Worm (Caenorhabditis elegans) whole organism, young adult: ENCODE results near the gene C56E6.7.

Experiments used
- C06A6.2 ChIP-seq: fragments of 200-800 bp; sonication (Bioruptor generic); conservative IDR thresholded peaks from 2 replicates; pipeline ENCODE4 v1.3.6; 2022; ENCODE audit warnings: missing genetic modification characterization, missing compliant biosample characterization
- F10E7.11 ChIP-seq: sonication (generic microtip); optimal IDR thresholded peaks from 2 replicates; lab custom pipeline; 2017; ENCODE audit warnings: mild to moderate bottlenecking, missing genetic modification characterization, moderate library complexity, missing compliant biosample characterization
- F23B12.7 ChIP-seq: sonication (generic microtip); optimal IDR thresholded peaks from 2 replicates; lab custom pipeline; 2017; ENCODE audit warnings: missing genetic modification characterization, mild to moderate bottlenecking, missing compliant biosample characterization, antibody characterized with exemption, moderate library complexity; ENCODE audit not compliant: insufficient read depth
- F49E8.2 ChIP-seq: sonication (generic microtip); optimal IDR thresholded peaks from 3 replicates; lab custom pipeline; 2017; ENCODE audit warnings: missing genetic modification characterization, mild to moderate bottlenecking, missing compliant biosample characterization, antibody characterized with exemption, moderate library complexity; ENCODE audit not compliant: insufficient read depth
- Y79H2A.3 ChIP-seq: fragments of 200-800 bp; sonication (Bioruptor generic); conservative IDR thresholded peaks from 2 replicates; pipeline ENCODE4 v1.3.6; 2022; ENCODE audit warnings: missing genetic modification reagents, missing genetic modification characterization, missing compliant biosample characterization
- akir-1 ChIP-seq: fragments of 200-800 bp; sonication (Bioruptor generic); optimal IDR thresholded peaks from 2 replicates; lab custom pipeline; 2018; ENCODE audit warnings: mild to moderate bottlenecking, missing genetic modification characterization, moderate library complexity, missing compliant biosample characterization
- ama-1 ChIP-seq, 3 experiments: fragments of 150-350 bp in 1 of 3; sonication (generic microtip) in 2 of 3; optimal IDR thresholded peaks; 2 replicates each; lab custom pipeline; 2014 to 2018; ENCODE audit warnings: missing biosample characterization in 2 of 3, missing genetic modification characterization in 2 of 3, missing genetic modification reagents in 2 of 3
- ceh-100 ChIP-seq: fragments of 200-800 bp; sonication (Bioruptor generic); IDR thresholded peaks from 2 replicates; pipeline ENCODE4 v1.3.6; 2022; ENCODE audit warnings: missing genetic modification reagents, missing genetic modification characterization, missing compliant biosample characterization
- ceh-58 ChIP-seq: fragments of 200-800 bp; sonication (Bioruptor generic); IDR thresholded peaks from 2 replicates; pipeline ENCODE4 v1.3.6; 2022; ENCODE audit warnings: missing genetic modification characterization, missing compliant biosample characterization
- ceh-91 ChIP-seq: fragments of 200-800 bp; sonication (Bioruptor generic); IDR thresholded peaks from 2 replicates; pipeline ENCODE4 v1.3.6; 2022; ENCODE audit warnings: missing genetic modification reagents, missing genetic modification characterization, missing compliant biosample characterization
- chd-7 ChIP-seq: sonication (generic microtip); optimal IDR thresholded peaks from 2 replicates; lab custom pipeline; 2016; ENCODE audit warnings: mild to moderate bottlenecking, missing genetic modification characterization, moderate library complexity, missing compliant biosample characterization
- egl-18 ChIP-seq: fragments of 200-800 bp; sonication (Bioruptor generic); IDR thresholded peaks from 2 replicates; pipeline ENCODE4 v1.3.6; 2022; ENCODE audit warnings: missing genetic modification reagents, missing genetic modification characterization, missing compliant biosample characterization
- hmg-20 ChIP-seq: fragments of 200-800 bp; sonication (Bioruptor generic); IDR thresholded peaks from 2 replicates; pipeline ENCODE4 v1.3.6; 2022; ENCODE audit warnings: missing genetic modification reagents, missing genetic modification characterization, missing compliant biosample characterization
- hrde-1 ChIP-seq: sonication (generic microtip); optimal IDR thresholded peaks from 2 replicates; lab custom pipeline; 2016; ENCODE audit warnings: missing genetic modification characterization, mild to moderate bottlenecking, missing compliant biosample characterization, moderate library complexity, missing genotype, missing genetic modification reagents, borderline replicate concordance
- hsf-1 ChIP-seq: fragments of 200-800 bp; sonication (Bioruptor generic); IDR thresholded peaks from 2 replicates; pipeline ENCODE4 v1.3.6; 2022; ENCODE audit warnings: missing genetic modification reagents, missing genetic modification characterization, missing compliant biosample characterization
- let-607 ChIP-seq, 2 experiments: fragments of 200-800 bp in 1 of 2; sonication (Bioruptor generic) in 1 of 2; sonication (generic microtip) in 1 of 2; optimal IDR thresholded peaks; 2 replicates each; lab custom pipeline; 2016 to 2018; ENCODE audit warnings: mild to moderate bottlenecking in 2 of 2, missing compliant biosample characterization in 2 of 2, missing genetic modification characterization in 2 of 2, moderate library complexity in 2 of 2, missing genotype in 1 of 2
- lin-40 ChIP-seq: sonication (generic microtip); optimal IDR thresholded peaks from 2 replicates; lab custom pipeline; 2016; ENCODE audit warnings: missing genetic modification characterization, mild to moderate bottlenecking, missing compliant biosample characterization, missing genotype, missing genetic modification reagents
- lin-54 ChIP-seq: fragments of 200-800 bp; sonication (Bioruptor generic); optimal IDR thresholded peaks from 2 replicates; lab custom pipeline; 2018; ENCODE audit warnings: mild to moderate bottlenecking, missing genetic modification characterization, missing compliant biosample characterization
- lir-1 ChIP-seq: fragments of 200-800 bp; sonication (Bioruptor generic); conservative IDR thresholded peaks from 2 replicates; pipeline ENCODE4 v1.3.6; 2022; ENCODE audit warnings: missing genetic modification reagents, missing genetic modification characterization, missing compliant biosample characterization
- madf-3 ChIP-seq: fragments of 200-800 bp; sonication (Bioruptor generic); IDR thresholded peaks from 2 replicates; pipeline ENCODE4 v1.3.6; 2022; ENCODE audit warnings: missing genetic modification reagents, missing genetic modification characterization, missing compliant biosample characterization
- madf-6 ChIP-seq: fragments of 200-800 bp; sonication (Bioruptor generic); IDR thresholded peaks from 2 replicates; pipeline ENCODE4 v1.3.6; 2022; ENCODE audit warnings: missing genetic modification reagents, missing genetic modification characterization, missing compliant biosample characterization
- madf-8 ChIP-seq: fragments of 200-800 bp; sonication (Bioruptor generic); conservative IDR thresholded peaks from 2 replicates; pipeline ENCODE4 v1.3.6; 2022; ENCODE audit warnings: missing genetic modification reagents, missing genetic modification characterization, missing compliant biosample characterization
- mes-4 ChIP-seq: sonication (generic microtip); optimal IDR thresholded peaks from 2 replicates; lab custom pipeline; 2016; ENCODE audit warnings: missing genotype, missing genetic modification characterization, missing compliant biosample characterization
- mxl-1 ChIP-seq: sonication (generic microtip); optimal IDR thresholded peaks from 2 replicates; lab custom pipeline; 2016; ENCODE audit warnings: missing genetic modification characterization, missing compliant biosample characterization
- nfya-1 ChIP-seq: sonication (generic microtip); optimal IDR thresholded peaks from 2 replicates; lab custom pipeline; 2017; ENCODE audit warnings: antibody characterized with exemption, missing compliant biosample characterization, missing genetic modification characterization, borderline replicate concordance; ENCODE audit not compliant: insufficient read depth
- nhr-120 ChIP-seq: fragments of 200-800 bp; sonication (Bioruptor generic); IDR thresholded peaks from 2 replicates; pipeline ENCODE4 v1.3.6; 2022; ENCODE audit warnings: missing genetic modification characterization, missing compliant biosample characterization
- nhr-80 ChIP-seq: sonication (generic microtip); optimal IDR thresholded peaks from 2 replicates; lab custom pipeline; 2016; ENCODE audit warnings: missing genetic modification characterization, missing compliant biosample characterization
- pbrm-1 ChIP-seq: fragments of 200-800 bp; sonication (Bioruptor generic); IDR thresholded peaks from 2 replicates; pipeline ENCODE4 v1.3.6; 2022; ENCODE audit warnings: missing genetic modification reagents, missing genetic modification characterization, missing compliant biosample characterization
- pha-4 ChIP-seq: fragments of 150-350 bp; sonication (generic microtip); optimal IDR thresholded peaks from 2 replicates; lab custom pipeline; 2014; ENCODE audit warnings: missing biosample characterization, missing genetic modification reagents, missing genetic modification characterization
- repo-1 ChIP-seq: sonication (generic microtip); optimal IDR thresholded peaks from 2 replicates; lab custom pipeline; 2017; ENCODE audit warnings: mild to moderate bottlenecking, missing genetic modification characterization, missing compliant biosample characterization
- sea-2 ChIP-seq: fragments of 200-800 bp; sonication (Bioruptor generic); IDR thresholded peaks from 2 replicates; pipeline ENCODE4 v1.3.6; 2022; ENCODE audit warnings: missing genetic modification characterization, missing compliant biosample characterization
- snpc-3.4 ChIP-seq: sonication (generic microtip); optimal IDR thresholded peaks from 2 replicates; lab custom pipeline; 2017; ENCODE audit warnings: missing genetic modification characterization, mild to moderate bottlenecking, missing compliant biosample characterization, antibody characterized with exemption, moderate library complexity, missing genotype, missing genetic modification reagents
- tbx-9 ChIP-seq: sonication (generic microtip); optimal IDR thresholded peaks from 2 replicates; lab custom pipeline; 2016; ENCODE audit warnings: borderline replicate concordance, missing genetic modification characterization, inconsistent platforms, missing compliant biosample characterization
- unc-130 ChIP-seq: sonication (generic microtip); optimal IDR thresholded peaks from 2 replicates; lab custom pipeline; 2016; ENCODE audit warnings: missing genetic modification reagents, missing genetic modification characterization, missing compliant biosample characterization
- xnd-1 ChIP-seq: sonication (generic microtip); optimal IDR thresholded peaks from 2 replicates; lab custom pipeline; 2016; ENCODE audit warnings: missing genotype, missing genetic modification reagents, missing genetic modification characterization, missing compliant biosample characterization

C56E6.7 gene

ce11 chrII:6491817-6492452 lies 24.4 kb upstream of the C56E6.7 start, which contains the start of the genes T28D9.11 and T28D9.1 (continued):
- TF ChIP-seq nhr-80 (tag; lab: Kevin White, UChicago) (no peak), unc-130 (no peak), mes-4 (tag; lab: Kevin White, UChicago) (no peak), hmg-20 (GFP tag; lab: Robert Waterston, UW) (no peak), F23B12.7 (no peak), sea-2 (GFP tag; lab: Robert Waterston, UW) (no peak), F49E8.2 (tag; lab: Kevin White, UChicago) (no peak), ceh-58 (no peak), tbx-9 (no peak)

ce11 chrII:6493139-6493538 lies 23.2 kb upstream of the C56E6.7 start:
- TF ChIP-seq chd-7 (tag; lab: Kevin White, UChicago) (no peak), egl-18 (GFP tag; lab: Robert Waterston, UW) (0 out of 2 replicates have a peak, but pooled peaks have one; percentile 7)

ce11 chrII:6493709-6494326 lies 22.6 kb upstream of the C56E6.7 start:
- TF ChIP-seq ceh-100 (GFP tag; lab: Robert Waterston, UW) (0 out of 2 replicates have a peak, but pooled peaks have one; percentile 35), xnd-1 (peak; percentile 35), F49E8.2 (tag; lab: Kevin White, UChicago) (peak; percentile 31), ama-1 (optimal IDR thresholded peaks at IDR 0.05; lab: Kevin White, UChicago) (no peak), ama-1 (GFP tag; optimal IDR thresholded peaks at IDR 0.05; lab: Kevin White, UChicago) (peak in 1 of 2 experiments; percentile 6), pha-4 (tag; lab: Kevin White, UChicago) (no peak), nfya-1 (no peak), hsf-1 (GFP tag; lab: Robert Waterston, UW) (peak; percentile 60), lir-1 (GFP tag; lab: Robert Waterston, UW) (no peak), snpc-3.4 (tag; lab: Kevin White, UChicago) (peak; percentile 14), repo-1 (tag; lab: Kevin White, UChicago) (peak; percentile 26), mxl-1 (tag; lab: Kevin White, UChicago) (no peak), unc-130 (no peak), lin-54 (GFP tag; lab: Kevin White, UChicago) (peak; percentile 1), hrde-1 (tag; lab: Kevin White, UChicago) (peak; percentile 28), let-607 (tag; optimal IDR thresholded peaks at IDR 0.05; lab: Kevin White, UChicago) (no peak), pbrm-1 (0 out of 2 replicates have a peak, but pooled peaks have one; percentile 28), madf-6 (GFP tag; lab: Robert Waterston, UW) (peak; percentile 53; the same call in 1 of the 2 replicates), madf-3 (0 out of 2 replicates have a peak, but pooled peaks have one; percentile 1)
- TF ChIP-seq, all 124 proteins: peak for 12

ce11 chrII:6496496-6496895 lies 19.9 kb upstream of the C56E6.7 start:
- TF ChIP-seq mxl-1 (tag; lab: Kevin White, UChicago) = no peak
- no peak for TF ChIP-seq F10E7.11 (tag; lab: Kevin White, UChicago)
- no peak for TF ChIP-seq Y79H2A.3 (GFP tag; lab: Robert Waterston, UW)
- no peak for TF ChIP-seq xnd-1
- TF ChIP-seq ama-1 (optimal IDR thresholded peaks at IDR 0.05; lab: Kevin White, UChicago) = no peak
- no peak for TF ChIP-seq ama-1 (GFP tag; optimal IDR thresholded peaks at IDR 0.05; lab: Kevin White, UChicago)
- no peak for TF ChIP-seq ceh-91 (GFP tag; lab: Robert Waterston, UW)
- no peak for TF ChIP-seq lin-40 (tag; lab: Kevin White, UChicago)
- no peak for TF ChIP-seq madf-6 (GFP tag; lab: Robert Waterston, UW)
- TF ChIP-seq nhr-120 (GFP tag; lab: Robert Waterston, UW) = no peak
- no peak for TF ChIP-seq F23B12.7
- TF ChIP-seq madf-8 (GFP tag; lab: Robert Waterston, UW) = no peak
- TF ChIP-seq akir-1 (GFP tag; lab: Kevin White, UChicago) = no peak
- no peak for TF ChIP-seq C06A6.2 (GFP tag; lab: Robert Waterston, UW)
